Fruit fly (Drosophila melanogaster) whole organism, wandering third instar larva: ENCODE data around the gene Mob3.

Experiments used
- Abd-B ChIP-seq: fragments of >200 bp; optimal IDR thresholded peaks from 2 replicates; lab custom pipeline; 2017; ENCODE audit warnings: missing biosample characterization, missing genetic modification characterization
- CG32264 ChIP-seq: fragments of 200-800 bp; sonication (Bioruptor generic); optimal IDR thresholded peaks from 2 replicates; lab custom pipeline; 2016; ENCODE audit warnings: missing biosample characterization, missing genetic modification characterization
- CG9705 ChIP-seq: fragments of 200-800 bp; sonication (Bioruptor generic); optimal IDR thresholded peaks from 2 replicates; lab custom pipeline; 2018; ENCODE audit warnings: missing biosample characterization, mild to moderate bottlenecking, missing genetic modification characterization
- CrebA ChIP-seq: fragments of 200-800 bp; sonication (Bioruptor generic); optimal IDR thresholded peaks from 2 replicates; lab custom pipeline; 2016; ENCODE audit warnings: missing biosample characterization, mild to moderate bottlenecking, missing genetic modification characterization, borderline replicate concordance
- Dfd ChIP-seq: fragments of >200 bp; optimal IDR thresholded peaks from 2 replicates; lab custom pipeline; 2017; ENCODE audit warnings: missing biosample characterization, missing genetic modification characterization
- Dif ChIP-seq: fragments of 200-275, 200-300 bp; sonication (Bioruptor generic); optimal IDR thresholded peaks from 2 replicates; lab custom pipeline; 2018; ENCODE audit warnings: missing biosample characterization, missing genetic modification characterization; ENCODE audit not compliant: partially characterized antibody
- GATAd ChIP-seq: sonication (Bioruptor generic); optimal IDR thresholded peaks from 2 replicates; lab custom pipeline; 2016; ENCODE audit warnings: missing biosample characterization, missing genetic modification characterization
- HLH106 ChIP-seq: fragments of 200-800 bp; optimal IDR thresholded peaks from 3 replicates; lab custom pipeline; 2019; ENCODE audit warnings: missing biosample characterization, mild to moderate bottlenecking, missing genetic modification characterization, moderate library complexity
- Hr78 ChIP-seq: fragments of >200 bp; optimal IDR thresholded peaks from 2 replicates; lab custom pipeline; 2017; ENCODE audit warnings: missing biosample characterization, missing genetic modification characterization
- Hr83 ChIP-seq: fragments of 200-300 bp; sonication (Bioruptor generic); optimal IDR thresholded peaks from 2 replicates; lab custom pipeline; 2016; ENCODE audit warnings: missing biosample characterization, mild to moderate bottlenecking, missing genetic modification characterization, moderate library complexity; ENCODE audit not compliant: poor library complexity, severe bottlenecking
- Jra ChIP-seq: sonication (Bioruptor generic); optimal IDR thresholded peaks from 2 replicates; lab custom pipeline; 2016; ENCODE audit warnings: missing biosample characterization, missing genetic modification characterization
- Mio ChIP-seq: sonication (Bioruptor generic); optimal IDR thresholded peaks from 2 replicates; lab custom pipeline; 2016; ENCODE audit warnings: missing biosample characterization, missing genetic modification characterization
- Myc ChIP-seq: fragments of >200 bp; optimal IDR thresholded peaks from 2 replicates; lab custom pipeline; 2017
- N ChIP-seq: fragments of >200 bp; optimal IDR thresholded peaks from 2 replicates; lab custom pipeline; 2018; ENCODE audit warnings: missing biosample characterization, missing external identifiers, missing genetic modification characterization
- OdsH ChIP-seq: fragments of 200-800 bp; sonication (Bioruptor generic); optimal IDR thresholded peaks from 2 replicates; lab custom pipeline; 2016; ENCODE audit warnings: missing biosample characterization, mild to moderate bottlenecking, missing genetic modification characterization
- Rel ChIP-seq, 2 experiments: fragments of 200-800 bp; sonication (Bioruptor generic) in 1 of 2; optimal IDR thresholded peaks; 2 replicates in 1 of 2; 3 replicates in 1 of 2; lab custom pipeline; 2016 to 2019; ENCODE audit warnings: mild to moderate bottlenecking in 2 of 2, missing biosample characterization in 2 of 2, missing genetic modification characterization in 2 of 2, moderate library complexity in 1 of 2
- Vsx2 ChIP-seq: fragments of 200-300, 225-300 bp; sonication (Bioruptor generic); optimal IDR thresholded peaks from 2 replicates; lab custom pipeline; 2018; ENCODE audit warnings: missing biosample characterization, missing genetic modification characterization; ENCODE audit not compliant: partially characterized antibody
- br ChIP-seq: fragments of 200-800 bp; sonication (Bioruptor generic); optimal IDR thresholded peaks from 2 replicates; lab custom pipeline; 2016; ENCODE audit warnings: missing biosample characterization, missing genetic modification characterization
- brk ChIP-seq: fragments of 200-800 bp; sonication (Bioruptor generic); optimal IDR thresholded peaks from 2 replicates; lab custom pipeline; 2016; ENCODE audit warnings: missing biosample characterization, mild to moderate bottlenecking, missing genetic modification characterization
- dl ChIP-seq, 2 experiments: fragments of 175-275, 200-275 bp in 1 of 2; fragments of 200-275 bp in 1 of 2; sonication (Bioruptor generic); optimal IDR thresholded peaks; lab custom pipeline; 2018; ENCODE audit warnings: mild to moderate bottlenecking in 2 of 2, missing biosample characterization in 2 of 2, missing genetic modification characterization in 2 of 2, moderate library complexity in 2 of 2; ENCODE audit not compliant: partially characterized antibody in 2 of 2, insufficient read depth in 1 of 2
- dmrt93B ChIP-seq: fragments of 200-800 bp; sonication (Bioruptor generic); optimal IDR thresholded peaks from 2 replicates; lab custom pipeline; 2018; ENCODE audit warnings: missing biosample characterization, mild to moderate bottlenecking, missing genetic modification characterization
- dsf ChIP-seq: sonication (Bioruptor generic); optimal IDR thresholded peaks from 2 replicates; lab custom pipeline; 2016; ENCODE audit warnings: missing biosample characterization, missing genetic modification characterization, borderline replicate concordance
- ey ChIP-seq: fragments of 200-800 bp; sonication (Bioruptor generic); optimal IDR thresholded peaks from 2 replicates; lab custom pipeline; 2016; ENCODE audit warnings: missing biosample characterization, missing genetic modification characterization
- foxo ChIP-seq, 2 experiments: fragments of 200-800 bp; sonication (Bioruptor generic); optimal IDR thresholded peaks; 2 replicates in 1 of 2; 3 replicates in 1 of 2; lab custom pipeline; 2016 to 2017; ENCODE audit warnings: missing biosample characterization in 2 of 2, missing genetic modification characterization in 2 of 2
- fru ChIP-seq: fragments of 200-800 bp; sonication (Bioruptor generic); optimal IDR thresholded peaks from 3 replicates; lab custom pipeline; 2016; ENCODE audit warnings: missing biosample characterization, mild to moderate bottlenecking, missing genetic modification characterization
- h ChIP-seq: fragments of 200-800 bp; sonication (Bioruptor generic); optimal IDR thresholded peaks from 3 replicates; lab custom pipeline; 2016; ENCODE audit warnings: missing biosample characterization, mild to moderate bottlenecking, missing genetic modification characterization
- jim ChIP-seq: fragments of 175-275, 200-325 bp; sonication (Bioruptor generic); optimal IDR thresholded peaks from 2 replicates; lab custom pipeline; 2016; ENCODE audit warnings: missing biosample characterization, mild to moderate bottlenecking, missing genetic modification characterization
- lola ChIP-seq: fragments of >200 bp; optimal IDR thresholded peaks from 2 replicates; lab custom pipeline; 2017; ENCODE audit warnings: missing biosample characterization, missing genetic modification characterization
- pan ChIP-seq: fragments of >200 bp; optimal IDR thresholded peaks from 2 replicates; lab custom pipeline; 2017
- psq ChIP-seq: fragments of 200-800 bp; sonication (Bioruptor generic); optimal IDR thresholded peaks from 3 replicates; lab custom pipeline; 2017; ENCODE audit warnings: missing biosample characterization, mild to moderate bottlenecking, missing genetic modification characterization, moderate library complexity
- rgr ChIP-seq: fragments of 200-800 bp; sonication (Bioruptor generic); optimal IDR thresholded peaks from 3 replicates; lab custom pipeline; 2016; ENCODE audit warnings: missing biosample characterization, mild to moderate bottlenecking, missing genetic modification characterization
- sage ChIP-seq: fragments of 200-800 bp; sonication (Bioruptor generic); optimal IDR thresholded peaks from 2 replicates; lab custom pipeline; 2016; ENCODE audit warnings: missing biosample characterization, mild to moderate bottlenecking, missing genetic modification characterization
- sv ChIP-seq: fragments of 200-800 bp; sonication (Bioruptor generic); optimal IDR thresholded peaks from 3 replicates; lab custom pipeline; 2016; ENCODE audit warnings: missing biosample characterization, missing genetic modification characterization
- tai ChIP-seq: sonication (Bioruptor generic); optimal IDR thresholded peaks from 2 replicates; lab custom pipeline; 2016; ENCODE audit warnings: missing biosample characterization, missing genetic modification characterization
- usp ChIP-seq: fragments of >200 bp; optimal IDR thresholded peaks from 2 replicates; lab custom pipeline; 2017; ENCODE audit warnings: missing biosample characterization, missing genetic modification characterization
- woc ChIP-seq: sonication (Bioruptor generic); optimal IDR thresholded peaks from 2 replicates; lab custom pipeline; 2016; ENCODE audit warnings: missing biosample characterization, mild to moderate bottlenecking, missing genetic modification characterization

The Mob3 gene

DNA sequence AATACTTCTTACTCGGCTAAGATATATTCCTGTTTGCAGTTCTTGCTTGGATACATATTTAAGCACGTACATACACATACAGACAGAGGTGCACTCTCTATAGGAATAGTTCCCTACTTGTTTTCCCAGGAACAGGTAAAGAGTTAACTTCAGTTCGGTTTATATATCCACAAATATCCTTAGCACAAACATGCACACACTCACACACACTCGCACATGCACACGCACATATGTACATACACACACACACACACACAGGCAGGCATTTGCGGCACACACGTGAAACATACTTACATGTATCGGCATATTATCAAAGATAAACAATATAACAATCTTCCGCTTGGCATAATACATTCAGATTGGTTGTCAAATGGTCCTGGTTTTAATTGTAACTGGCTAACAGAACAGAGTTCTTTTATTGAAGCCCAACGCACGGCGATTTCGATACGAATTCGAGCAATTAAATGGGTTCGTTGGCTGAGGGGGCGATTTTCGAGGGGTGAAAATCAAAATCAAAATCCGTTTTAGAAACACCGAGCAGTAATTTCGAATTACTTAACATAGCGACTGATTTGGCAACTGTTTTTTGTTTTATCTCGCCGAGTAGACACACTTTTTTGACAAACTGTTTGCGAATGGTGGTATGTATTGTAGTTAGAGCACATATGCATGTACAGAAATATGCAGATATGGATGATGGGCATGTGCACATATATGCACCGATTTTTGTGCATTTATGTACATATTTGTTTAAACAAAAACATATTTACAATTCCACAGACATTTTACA, 5.0 kb upstream of the Mob3 start:
- TF ChIP-seq ey (GFP tag; lab: Kevin White, UChicago) (peak; percentile 9), Hr78 (no peak), dl (GFP tag; optimal IDR thresholded peaks at IDR 0.05; lab: Kevin White, UChicago; ENCODE audit: insufficient read depth in 1 of 2, partially characterized antibody in 2 of 2) (no peak), CrebA (no peak), Dif (GFP tag; lab: Kevin White, UChicago) (no peak), Mio (GFP tag; lab: Kevin White, UChicago) (no peak), OdsH (no peak), dsf (GFP tag; lab: Kevin White, UChicago) (no peak), Dfd (GFP tag; lab: Kevin White, UChicago) (peak; percentile 93), GATAd (GFP tag; lab: Kevin White, UChicago) (no peak), N (peak; percentile 52)

DNA sequence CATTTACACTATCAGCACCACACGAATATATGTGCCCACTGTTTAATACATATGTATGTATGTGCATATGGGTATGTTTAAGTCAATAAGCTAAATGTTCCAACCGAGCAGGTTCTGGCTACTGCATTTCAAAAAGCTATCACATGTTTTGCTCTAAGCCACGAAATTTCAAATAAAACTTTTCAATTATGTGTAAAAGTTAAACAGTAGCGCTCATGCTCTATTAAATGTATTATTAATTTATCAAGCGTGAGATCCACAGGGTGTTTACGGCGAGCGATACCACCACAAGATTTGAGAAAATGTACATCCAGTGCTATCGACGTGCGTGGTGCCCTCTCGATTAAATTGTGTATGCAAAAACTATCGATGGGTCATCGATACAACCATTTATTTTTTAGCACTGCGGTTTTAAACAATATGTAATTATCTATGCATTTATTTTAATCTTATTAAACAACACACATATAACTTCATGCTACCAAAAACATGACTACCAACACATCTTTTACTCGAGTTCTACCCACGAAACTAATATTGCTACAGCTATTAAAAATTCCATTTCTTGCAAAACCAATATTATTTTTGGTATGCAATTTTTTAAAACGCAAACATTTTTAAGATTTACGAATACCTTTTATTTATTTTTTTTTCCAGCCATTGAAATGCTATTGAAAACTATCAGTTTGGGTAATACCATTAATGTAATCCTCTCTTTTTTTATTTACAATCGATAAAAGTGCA, 4.2 kb upstream of the Mob3 start, which contains the start of gene Pten:
Pten (minus strand) TSS at position 300 of the 744 bp plus-strand sequence.
- no peak for TF ChIP-seq tai (GFP tag; lab: Kevin White, UChicago)
- TF ChIP-seq woc (GFP tag; lab: Kevin White, UChicago): peak; percentile 53
- TF ChIP-seq rgr: no peak
- peak; percentile 99 for TF ChIP-seq Dif (GFP tag; lab: Kevin White, UChicago)
- no peak for TF ChIP-seq foxo (GFP tag; optimal IDR thresholded peaks at IDR 0.05; lab: Kevin White, UChicago)
- TF ChIP-seq jim (GFP tag; lab: Kevin White, UChicago): no peak
- TF ChIP-seq Mio (GFP tag; lab: Kevin White, UChicago): no peak
- no peak for TF ChIP-seq dmrt93B (GFP tag; lab: Kevin White, UChicago)
- no peak for TF ChIP-seq h (GFP tag; lab: Kevin White, UChicago)
- TF ChIP-seq psq (GFP tag; lab: Kevin White, UChicago): peak; percentile 36
- TF ChIP-seq dsf (GFP tag; lab: Kevin White, UChicago): peak; percentile 2
- no peak for TF ChIP-seq lola (GFP tag; lab: Kevin White, UChicago)
- no peak for TF ChIP-seq Abd-B (GFP tag; lab: Kevin White, UChicago)
- TF ChIP-seq Jra: peak; percentile 41
- peak; percentile 59 for TF ChIP-seq sv
- TF ChIP-seq OdsH: no peak
- TF ChIP-seq Hr83 (GFP tag; lab: Kevin White, UChicago): peak; percentile 65
- no peak for TF ChIP-seq Dfd (GFP tag; lab: Kevin White, UChicago)
- no peak for TF ChIP-seq CrebA
- no peak for TF ChIP-seq CG32264 (GFP tag; lab: Kevin White, UChicago)
- TF ChIP-seq HLH106: no peak
- peak; percentile 30 for TF ChIP-seq ey (GFP tag; lab: Kevin White, UChicago)
- TF ChIP-seq brk: peak; percentile 16
- peak; percentile 99 for TF ChIP-seq Vsx2
- no peak for TF ChIP-seq N
- no peak for TF ChIP-seq usp (GFP tag; lab: Kevin White, UChicago)
- no peak for TF ChIP-seq sage
- no peak for TF ChIP-seq br
- TF ChIP-seq pan (lab: Kevin White, UChicago): no peak
- no peak for TF ChIP-seq Hr78
- TF ChIP-seq Myc (lab: Kevin White, UChicago): no peak
- TF ChIP-seq CG9705 (GFP tag; lab: Kevin White, UChicago): peak; percentile 24
- TF ChIP-seq Rel (GFP tag; optimal IDR thresholded peaks at IDR 0.05; lab: Kevin White, UChicago): no peak
- no peak for TF ChIP-seq Rel (tag; optimal IDR thresholded peaks at IDR 0.05; lab: Kevin White, UChicago)
- peak; percentile 59 to 88 for TF ChIP-seq dl (GFP tag; optimal IDR thresholded peaks at IDR 0.05; lab: Kevin White, UChicago; ENCODE audit: insufficient read depth in 1 of 2, partially characterized antibody in 2 of 2)
- no peak for TF ChIP-seq GATAd (GFP tag; lab: Kevin White, UChicago)
- no peak for TF ChIP-seq fru
